Worm (Caenorhabditis elegans) whole organism, early embryonic: ENCODE data around the gene faah-2.

Source experiments
- B0310.2 ChIP-seq: sonication (generic microtip); optimal IDR thresholded peaks from 2 replicates; lab custom pipeline; 2016; ENCODE audit warnings: mild to moderate bottlenecking, missing genetic modification characterization, missing compliant biosample characterization
- F13C5.2 ChIP-seq: sonication (generic microtip); optimal IDR thresholded peaks from 2 replicates; lab custom pipeline; 2017; ENCODE audit warnings: mild to moderate bottlenecking, missing genetic modification characterization, inconsistent platforms, missing compliant biosample characterization
- aly-1 ChIP-seq: sonication (generic microtip); optimal IDR thresholded peaks from 2 replicates; lab custom pipeline; 2016; ENCODE audit warnings: missing genetic modification characterization, missing compliant biosample characterization
- ama-1 ChIP-seq: fragments of 150-350 bp; optimal IDR thresholded peaks from 2 replicates; lab custom pipeline; 2014
- ceh-13 ChIP-seq: fragments of 200-800 bp; sonication (Bioruptor generic); optimal IDR thresholded peaks from 2 replicates; lab custom pipeline; 2018; ENCODE audit warnings: mild to moderate bottlenecking, missing genetic modification characterization, missing compliant biosample characterization
- ceh-36 ChIP-seq: sonication (generic microtip); optimal IDR thresholded peaks from 2 replicates; lab custom pipeline; 2016; ENCODE audit warnings: missing genetic modification characterization, inconsistent platforms, missing compliant biosample characterization
- flt-1 ChIP-seq: fragments of 200-800 bp; sonication (Bioruptor generic); IDR thresholded peaks from 2 replicates; pipeline ENCODE4 v1.3.6; 2022; ENCODE audit warnings: missing genetic modification characterization, missing compliant biosample characterization
- pes-1 ChIP-seq: fragments of 200-800 bp; sonication (Bioruptor generic); IDR thresholded peaks from 2 replicates; pipeline ENCODE4 v1.3.6; 2022; ENCODE audit warnings: missing genetic modification reagents, missing genetic modification characterization, missing compliant biosample characterization
- scrt-1 ChIP-seq: fragments of 200-800 bp; sonication (Bioruptor generic); IDR thresholded peaks from 2 replicates; pipeline ENCODE4 v1.3.6; 2022; ENCODE audit warnings: missing genetic modification characterization, missing compliant biosample characterization
- sea-1 ChIP-seq: fragments of 200-800 bp; sonication (Bioruptor generic); conservative IDR thresholded peaks from 2 replicates; pipeline ENCODE4 v1.3.6; 2022; ENCODE audit warnings: missing genetic modification characterization, missing compliant biosample characterization
- tbx-11 ChIP-seq: fragments of 200-800 bp; sonication (Bioruptor generic); IDR thresholded peaks from 2 replicates; pipeline ENCODE4 v1.3.6; 2022; ENCODE audit warnings: missing genetic modification characterization, missing compliant biosample characterization
- tra-4 ChIP-seq: sonication (generic microtip); optimal IDR thresholded peaks from 2 replicates; lab custom pipeline; 2017; ENCODE audit warnings: missing genetic modification characterization, missing compliant biosample characterization

DNA sequence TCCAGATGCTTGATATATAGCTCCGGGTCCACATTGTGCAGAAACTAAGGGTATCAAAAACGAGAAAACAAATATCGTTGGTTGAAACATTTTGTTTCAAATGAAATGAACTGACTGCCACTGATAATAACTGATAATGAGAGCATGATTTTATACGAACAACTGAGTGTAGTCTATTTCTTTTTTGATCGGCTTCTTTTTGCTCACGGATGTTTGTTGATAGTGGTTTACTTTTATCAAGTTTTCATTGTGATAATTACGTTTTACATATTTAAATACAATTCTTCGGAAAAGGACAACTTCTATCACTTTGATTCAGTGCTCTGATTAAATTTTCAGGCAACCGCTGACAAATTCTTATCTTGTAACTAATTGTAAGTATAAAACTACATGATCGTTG lies 11.4 kb downstream of the faah-2 start, which contains the start of gene clec-51:
- TF ChIP-seq F13C5.2 (no peak), scrt-1 (no peak), aly-1 (no peak), ceh-13 (GFP tag; lab: Kevin White, UChicago) (no peak), ceh-36 (tag; lab: Kevin White, UChicago) (no peak), flt-1 (GFP tag; lab: Robert Waterston, UW) (no peak), B0310.2 (tag; lab: Kevin White, UChicago) (no peak), ama-1 (lab: Kevin White, UChicago) (no peak), pes-1 (GFP tag; lab: Robert Waterston, UW) (no peak), sea-1 (GFP tag; lab: Robert Waterston, UW) (no peak), tra-4 (tag; lab: Kevin White, UChicago) (no peak), tbx-11 (no peak)
